Worm (Caenorhabditis elegans) whole organism, L4/young adult: ENCODE measurements around the gene folt-1.

Source experiments
- W03F9.2 ChIP-seq: fragments of 150-350 bp; optimal IDR thresholded peaks from 2 replicates; lab custom pipeline; 2014; ENCODE audit warnings: missing biosample characterization, missing genetic modification characterization
- dao-5 ChIP-seq: sonication (generic microtip); optimal IDR thresholded peaks from 2 replicates; lab custom pipeline; 2016; ENCODE audit warnings: missing genotype, missing genetic modification characterization, moderate library complexity, missing compliant biosample characterization
- him-1 ChIP-seq: sonication (generic microtip); optimal IDR thresholded peaks from 2 replicates; lab custom pipeline; 2016; ENCODE audit warnings: missing genotype, missing genetic modification reagents, missing genetic modification characterization, missing compliant biosample characterization

DNA sequence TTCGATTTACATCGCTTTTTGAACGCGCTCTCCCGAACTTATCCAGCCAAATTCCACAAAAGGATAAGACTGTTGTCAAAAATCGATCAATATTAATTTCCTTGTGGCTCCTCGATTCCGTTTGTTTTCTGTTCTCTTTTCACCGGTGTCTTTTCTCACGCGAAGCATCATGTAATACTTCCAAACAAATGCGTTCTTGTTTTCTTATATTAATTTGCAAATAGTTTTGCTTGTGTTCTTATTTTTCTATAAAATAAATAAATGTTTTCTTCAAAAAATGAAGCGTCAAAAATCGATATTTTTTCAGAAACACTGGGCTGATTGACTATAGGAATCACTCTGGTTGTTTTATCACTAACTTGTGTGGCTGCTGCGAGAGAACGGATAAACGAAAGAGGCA is 27.7 kb upstream of the folt-1 start, which contains the start of gene math-33:
- no peak for TF ChIP-seq him-1 (tag; lab: Kevin White, UChicago)
- no peak for TF ChIP-seq dao-5
- no peak for TF ChIP-seq W03F9.2
